Worm (Caenorhabditis elegans) whole organism, mixed stage, embryonic: ENCODE results near the gene vglu-2.

Source experiments
- elt-3 ChIP-seq: fragments of 150-350 bp; optimal IDR thresholded peaks from 2 replicates; lab custom pipeline; 2014; ENCODE audit warnings: missing biosample characterization, missing genetic modification characterization
- lsy-2 ChIP-seq: fragments of 150-350 bp; optimal IDR thresholded peaks from 2 replicates; lab custom pipeline; 2014; ENCODE audit warnings: missing biosample characterization, missing genetic modification characterization
- nhr-76 ChIP-seq: sonication (generic microtip); optimal IDR thresholded peaks from 2 replicates; lab custom pipeline; 2017; ENCODE audit warnings: missing biosample characterization, missing genetic modification characterization
- snpc-4 ChIP-seq: fragments of 150-350 bp; optimal IDR thresholded peaks from 2 replicates; lab custom pipeline; 2014; ENCODE audit warnings: missing biosample characterization, missing genetic modification characterization
- tbx-8 ChIP-seq: fragments of 200-800 bp; sonication (Bioruptor generic); optimal IDR thresholded peaks from 2 replicates; lab custom pipeline; 2018; ENCODE audit warnings: mild to moderate bottlenecking, missing genetic modification characterization, moderate library complexity, missing compliant biosample characterization

- TF ChIP-seq elt-3 (tag; lab: Kevin White, UChicago) (no peak), snpc-4 (no peak), nhr-76 (tag; lab: Kevin White, UChicago) (no peak), lsy-2 (tag; lab: Kevin White, UChicago) (no peak), tbx-8 (no peak)
Measured at ce11 chrIII:10344762-10345161, 49.8 kb downstream of the vglu-2 start.
